Worm (Caenorhabditis elegans): Measurements from ENCODE around the gene T22D1.5.

DNA sequence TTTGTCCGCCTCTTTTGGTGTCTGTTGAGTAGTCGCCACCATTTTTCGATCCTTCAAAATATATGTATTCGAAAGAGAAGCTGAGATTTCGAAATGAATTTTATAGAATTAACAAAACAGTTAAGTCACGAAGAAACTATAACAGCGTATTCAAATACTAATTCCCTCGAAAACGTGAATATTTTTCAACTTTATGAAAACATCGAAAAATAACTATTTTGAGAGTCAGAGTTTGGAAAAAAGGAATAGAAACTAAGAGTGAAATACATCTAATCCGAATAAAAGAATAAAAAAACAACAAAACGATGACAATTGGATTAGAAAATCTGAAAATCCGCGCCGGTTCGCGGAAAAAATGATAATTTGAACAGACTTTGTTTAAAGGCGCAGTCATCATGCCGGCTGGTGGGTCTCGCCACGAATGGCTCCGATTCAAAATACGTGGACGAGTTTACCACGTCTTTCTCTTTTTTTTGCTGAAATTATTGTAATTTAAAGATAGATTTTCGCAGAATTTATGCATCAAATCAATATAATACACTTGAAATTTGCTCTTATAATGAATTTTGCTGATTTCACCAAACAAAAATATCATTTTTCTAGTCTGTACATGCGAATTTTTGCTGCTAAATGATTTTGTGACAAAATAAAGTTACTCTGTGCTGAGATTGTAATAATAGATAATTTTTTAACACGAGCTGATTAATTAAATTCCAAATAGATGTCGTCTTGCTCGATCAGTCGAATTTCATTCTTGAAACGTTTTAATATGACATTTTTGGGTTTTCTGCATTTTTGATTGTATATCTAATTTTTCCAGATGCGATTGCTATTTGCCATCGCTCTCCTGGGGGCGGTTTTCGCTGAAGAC, 6.3 kb downstream of the T22D1.5 start, which contains the start of the genes rpn-1 and ribo-1:
- TF ChIP-seq snpc-4 (tag; optimal IDR thresholded peaks at IDR 0.05) (peak; percentile 17), R02D3.7 (tag; optimal IDR thresholded peaks at IDR 0.05) (no peak), nhr-237 (tag; optimal IDR thresholded peaks at IDR 0.05) (no peak), fos-1 (tag; optimal IDR thresholded peaks at IDR 0.05) (no peak), jun-1 (tag; optimal IDR thresholded peaks at IDR 0.05) (no peak), skn-1 (tag; optimal IDR thresholded peaks at IDR 0.05) (peak; percentile 99), elt-3 (tag; optimal IDR thresholded peaks at IDR 0.05) (no peak), nhr-28 (tag; optimal IDR thresholded peaks at IDR 0.05) (no peak), ceh-82 (tag; optimal IDR thresholded peaks at IDR 0.05) (no peak), unc-62 (GFP tag; optimal IDR thresholded peaks at IDR 0.05) (no peak), ztf-11 (tag; optimal IDR thresholded peaks at IDR 0.05) (no peak), egl-27 (tag; optimal IDR thresholded peaks at IDR 0.05) (no peak), ama-1 (optimal IDR thresholded peaks at IDR 0.05) (peak; percentile 2), nhr-23 (tag; optimal IDR thresholded peaks at IDR 0.05) (no peak)

Measured in whole organism, L3 larva.